2 fruit fly cellular contexts compared by ENCODE assay signal in the genomic region with DNA sequence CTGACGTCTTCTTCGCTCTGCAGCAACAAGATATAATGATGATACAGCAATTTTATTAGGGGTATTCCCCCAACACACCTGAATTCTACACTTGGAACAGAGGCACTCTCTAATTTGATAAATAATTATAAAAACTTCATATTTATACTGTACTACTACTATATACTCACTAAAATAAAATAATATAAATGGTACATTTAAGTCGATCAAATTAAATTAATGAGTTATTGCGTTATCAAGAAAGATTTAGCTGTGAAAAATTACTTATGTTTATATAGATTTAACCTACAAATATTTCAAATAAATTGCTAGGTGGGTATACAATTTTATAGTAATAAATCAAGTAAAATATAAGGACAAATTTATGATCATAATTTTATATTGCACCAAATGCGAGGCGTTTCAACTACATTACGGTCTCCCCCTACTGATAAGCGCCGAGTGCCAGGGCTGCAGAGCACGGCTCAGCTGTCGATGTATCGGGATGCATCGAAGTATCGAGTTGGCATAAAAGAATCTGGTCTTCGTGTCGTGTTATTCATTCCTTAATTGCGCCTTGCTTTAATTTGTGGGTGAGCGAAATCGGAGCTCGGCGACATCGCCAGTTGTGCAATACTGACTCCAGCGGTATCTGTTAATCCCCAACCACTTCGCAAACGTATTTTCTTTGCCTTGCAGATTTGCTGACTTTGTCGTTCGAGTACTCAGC.
TF ChIP-seq lines count a peak whose summit lies in the region.

Gene vsg, plus strand, starts transcription at position 497 of the 709 bp plus-strand sequence.

TF ChIP-seq in whole organism, embryonic, 481 proteins besides CTCF, POLR2A, EP300 and RAD21 (continued from another document and continues in another):
- peak; percentile 81 for TF ChIP-seq Dek (tag; optimal IDR thresholded peaks at IDR 0.05; lab: Kevin White, UChicago)
- TF ChIP-seq Max (GFP tag; optimal IDR thresholded peaks at IDR 0.05; lab: Kevin White, UChicago) = peak; percentile 58
- TF ChIP-seq Sox100B (GFP tag; optimal IDR thresholded peaks at IDR 0.05; lab: Kevin White, UChicago) = peak; percentile 4
- TF ChIP-seq p53 (GFP tag; optimal IDR thresholded peaks at IDR 0.05; lab: Kevin White, UChicago) = peak; percentile 14
- peak; percentile 22 for TF ChIP-seq CG8290 (GFP tag; optimal IDR thresholded peaks at IDR 0.05; lab: Kevin White, UChicago)
- peak in 1 of 2 experiments; percentile 76 for TF ChIP-seq CG8290 (tag; optimal IDR thresholded peaks at IDR 0.05; lab: Kevin White, UChicago)
- TF ChIP-seq CG18476 (GFP tag; optimal IDR thresholded peaks at IDR 0.05; lab: Kevin White, UChicago) = peak; percentile 75
- peak; percentile 62 for TF ChIP-seq CG30431 (GFP tag; optimal IDR thresholded peaks at IDR 0.05; lab: Kevin White, UChicago)
- no peak for TF ChIP-seq CG8089 (GFP tag; optimal IDR thresholded peaks at IDR 0.05; lab: Kevin White, UChicago)
- peak; percentile 90 for TF ChIP-seq nmo (GFP tag; optimal IDR thresholded peaks at IDR 0.05; lab: Kevin White, UChicago)
- no peak for TF ChIP-seq Poxn (GFP tag; IDR thresholded peaks at IDR 0.05; lab: Robert Waterston, UW)
- peak; percentile 54 for TF ChIP-seq caup (GFP tag; optimal IDR thresholded peaks at IDR 0.05; lab: Kevin White, UChicago; ENCODE audit: severe bottlenecking)
- TF ChIP-seq CG2889 (GFP tag; IDR thresholded peaks at IDR 0.05; lab: Robert Waterston, UW) = no peak
- peak; percentile 74 for TF ChIP-seq CG18619 (GFP tag; optimal IDR thresholded peaks at IDR 0.05; lab: Kevin White, UChicago)
- peak; percentile 6 for TF ChIP-seq CrebB (tag; optimal IDR thresholded peaks at IDR 0.05; lab: Kevin White, UChicago)
- TF ChIP-seq Dbx (GFP tag; IDR thresholded peaks at IDR 0.05; lab: Robert Waterston, UW) = peak; percentile 71; the same call in 2 of the 3 replicates
- TF ChIP-seq chn (GFP tag; optimal IDR thresholded peaks at IDR 0.05; lab: Kevin White, UChicago) = peak; percentile 49
- peak; percentile 13 for TF ChIP-seq pum (GFP tag; optimal IDR thresholded peaks at IDR 0.05; lab: Kevin White, UChicago)
- peak; percentile 72 for TF ChIP-seq Nf-YB (GFP tag; optimal IDR thresholded peaks at IDR 0.05; lab: Kevin White, UChicago)
- peak; percentile 50; the same call in 1 of the 2 replicates for TF ChIP-seq Atf6 (GFP tag; IDR thresholded peaks at IDR 0.05; lab: Robert Waterston, UW)
- peak; percentile 83 for TF ChIP-seq CG17385 (GFP tag; optimal IDR thresholded peaks at IDR 0.05; lab: Kevin White, UChicago)
- peak; percentile 79 for TF ChIP-seq CG13287 (GFP tag; IDR thresholded peaks at IDR 0.05; lab: Robert Waterston, UW; ENCODE audit: partially characterized antibody)
- peak; percentile 78 for TF ChIP-seq CG8388 (GFP tag; optimal IDR thresholded peaks at IDR 0.05; lab: Kevin White, UChicago)
- no peak for TF ChIP-seq pan (optimal IDR thresholded peaks at IDR 0.05; lab: Kevin White, UChicago)
- peak in 1 of 2 experiments; percentile 57 for TF ChIP-seq pan (GFP tag; optimal IDR thresholded peaks at IDR 0.05 in 1 of 2, IDR thresholded peaks at IDR 0.05 in 1 of 2)
- no peak for TF ChIP-seq danr (GFP tag; IDR thresholded peaks at IDR 0.05; lab: Robert Waterston, UW)
- TF ChIP-seq Bdp1 (GFP tag; optimal IDR thresholded peaks at IDR 0.05; lab: Kevin White, UChicago) = no peak
- TF ChIP-seq CG16815 (GFP tag; optimal IDR thresholded peaks at IDR 0.05; lab: Kevin White, UChicago) = peak; percentile 82
- TF ChIP-seq toy (GFP tag; IDR thresholded peaks at IDR 0.05; lab: Robert Waterston, UW) = peak; percentile 60; the same call in 1 of the 2 replicates
- peak; percentile 96 for TF ChIP-seq bbx (GFP tag; IDR thresholded peaks at IDR 0.05; lab: Robert Waterston, UW; ENCODE audit: partially characterized antibody)
- TF ChIP-seq tx (GFP tag; optimal IDR thresholded peaks at IDR 0.05; lab: Kevin White, UChicago) = peak; percentile 6
- peak; percentile 63 for TF ChIP-seq CG14667 (GFP tag; IDR thresholded peaks at IDR 0.05; lab: Robert Waterston, UW)
- peak; percentile 85 for TF ChIP-seq slou (GFP tag; optimal IDR thresholded peaks at IDR 0.05; lab: Kevin White, UChicago)
- TF ChIP-seq tna (GFP tag; IDR thresholded peaks at IDR 0.05; lab: Robert Waterston, UW; ENCODE audit: partially characterized antibody) = peak; percentile 74
- peak; percentile 34; the same call in 1 of the 2 replicates for TF ChIP-seq CG5953 (GFP tag; IDR thresholded peaks at IDR 0.05; lab: Robert Waterston, UW)
- peak; percentile 94 for TF ChIP-seq CG14710 (tag; optimal IDR thresholded peaks at IDR 0.05; lab: Kevin White, UChicago)
- TF ChIP-seq CG3407 (GFP tag; optimal IDR thresholded peaks at IDR 0.05; lab: Kevin White, UChicago) = peak; percentile 60
- peak; percentile 78 for TF ChIP-seq nerfin-2 (GFP tag; IDR thresholded peaks at IDR 0.05; lab: Robert Waterston, UW; ENCODE audit: partially characterized antibody)
- TF ChIP-seq pzg (GFP tag; optimal IDR thresholded peaks at IDR 0.05; lab: Kevin White, UChicago) = peak; percentile 61
- TF ChIP-seq TFAM (GFP tag; optimal IDR thresholded peaks at IDR 0.05; lab: Kevin White, UChicago) = no peak
- peak; percentile 8 for TF ChIP-seq dm (GFP tag; optimal IDR thresholded peaks at IDR 0.05; lab: Kevin White, UChicago)
- peak; percentile 78 for TF ChIP-seq CG2120 (GFP tag; optimal IDR thresholded peaks at IDR 0.05; lab: Kevin White, UChicago)
- TF ChIP-seq pros (GFP tag; optimal IDR thresholded peaks at IDR 0.05; lab: Kevin White, UChicago) = peak; percentile 17
- peak; percentile 69 for TF ChIP-seq CG18764 (GFP tag; optimal IDR thresholded peaks at IDR 0.05; lab: Kevin White, UChicago)
- TF ChIP-seq Vsx1 (GFP tag; optimal IDR thresholded peaks at IDR 0.05; lab: Kevin White, UChicago) = peak; percentile 41
- peak; percentile 79 for TF ChIP-seq CG13296 (GFP tag; optimal IDR thresholded peaks at IDR 0.05; lab: Kevin White, UChicago)
- peak; percentile 86 for TF ChIP-seq sens (GFP tag; lab: Kevin White, UChicago)
- TF ChIP-seq CG11723 (GFP tag; optimal IDR thresholded peaks at IDR 0.05; lab: Kevin White, UChicago) = peak; percentile 42
- TF ChIP-seq Hand (GFP tag; optimal IDR thresholded peaks at IDR 0.05; lab: Kevin White, UChicago) = peak; percentile 31
- peak; percentile 26 for TF ChIP-seq ems (GFP tag; optimal IDR thresholded peaks at IDR 0.05; lab: Kevin White, UChicago)
- peak; percentile 72 for TF ChIP-seq Fer2 (tag; optimal IDR thresholded peaks at IDR 0.05; lab: Kevin White, UChicago)
- peak; percentile 95; the same call in 3 of the 4 replicates for TF ChIP-seq chinmo (GFP tag; IDR thresholded peaks at IDR 0.05; lab: Robert Waterston, UW; ENCODE audit: partially characterized antibody)
- TF ChIP-seq eve (GFP tag; optimal IDR thresholded peaks at IDR 0.05; lab: Kevin White, UChicago) = no peak
- peak; percentile 67 for TF ChIP-seq zfh2 (GFP tag; optimal IDR thresholded peaks at IDR 0.05; lab: Kevin White, UChicago)
- no peak for TF ChIP-seq CG43689 (GFP tag; IDR thresholded peaks at IDR 0.05; lab: Robert Waterston, UW)
- TF ChIP-seq CG30403 (GFP tag; optimal IDR thresholded peaks at IDR 0.05; lab: Kevin White, UChicago) = peak; percentile 88
- peak; percentile 88 for TF ChIP-seq grau (tag; optimal IDR thresholded peaks at IDR 0.05; lab: Kevin White, UChicago)
- TF ChIP-seq NC2α (GFP tag; optimal IDR thresholded peaks at IDR 0.05; lab: Kevin White, UChicago) = no peak
- TF ChIP-seq knrl (GFP tag; IDR thresholded peaks at IDR 0.05; lab: Robert Waterston, UW; ENCODE audit: partially characterized antibody) = peak; percentile 85

TF ChIP-seq in whole organism, prepupa, 60 proteins besides CTCF, POLR2A, EP300 and RAD21 (continued from another document):
- TF ChIP-seq Sox15 (GFP tag; optimal IDR thresholded peaks at IDR 0.05; lab: Kevin White, UChicago) (peak; percentile 73), Lpt (GFP tag; optimal IDR thresholded peaks at IDR 0.05; lab: Kevin White, UChicago) (peak; percentile 52), Hr38 (GFP tag; optimal IDR thresholded peaks at IDR 0.05; lab: Kevin White, UChicago) (no peak), CG10669 (GFP tag; optimal IDR thresholded peaks at IDR 0.05; lab: Kevin White, UChicago) (peak; percentile 55), CG11294 (GFP tag; IDR thresholded peaks at IDR 0.05; lab: Robert Waterston, UW) (peak; percentile 53; the same call in 1 of the 2 replicates), acj6 (GFP tag; optimal IDR thresholded peaks at IDR 0.05; lab: Kevin White, UChicago) (peak; percentile 82), cyc (GFP tag; optimal IDR thresholded peaks at IDR 0.05; lab: Kevin White, UChicago) (peak; percentile 55), CG3032 (tag; optimal IDR thresholded peaks at IDR 0.05; lab: Kevin White, UChicago) (peak; percentile 84), fd59A (GFP tag; optimal IDR thresholded peaks at IDR 0.05; lab: Kevin White, UChicago) (peak; percentile 48), vri (GFP tag; optimal IDR thresholded peaks at IDR 0.05; lab: Kevin White, UChicago) (peak; percentile 87), CG6854 (GFP tag; optimal IDR thresholded peaks at IDR 0.05; lab: Kevin White, UChicago) (no peak), lz (GFP tag; optimal IDR thresholded peaks at IDR 0.05; lab: Kevin White, UChicago) (peak; percentile 60), Ets96B (tag; optimal IDR thresholded peaks at IDR 0.05; lab: Kevin White, UChicago) (peak; percentile 76)
TF ChIP-seq in whole organism, prepupa: peak in this region for 48.
